Worm (Caenorhabditis elegans) whole organism, L4 larva: Measurements from ENCODE around the gene mdh-1.
A peak's percentile ranks its signal among the peaks of the same experiment; 100 is the strongest.

Experiments used
- attf-4 ChIP-seq: sonication (generic microtip); optimal IDR thresholded peaks from 3 replicates; lab custom pipeline; 2017; ENCODE audit warnings: missing biosample characterization, missing genetic modification characterization
- fkh-10 ChIP-seq: fragments of 150-350 bp; optimal IDR thresholded peaks from 2 replicates; lab custom pipeline; 2014; ENCODE audit warnings: missing biosample characterization, missing genetic modification reagents, missing genetic modification characterization
- jun-1 ChIP-seq: fragments of 150-350 bp; optimal IDR thresholded peaks from 2 replicates; lab custom pipeline; 2014; ENCODE audit warnings: missing biosample characterization, missing genetic modification reagents, missing genetic modification characterization
- lin-1 ChIP-seq: fragments of 200-800 bp; sonication (Bioruptor generic); IDR thresholded peaks from 2 replicates; pipeline ENCODE4 v1.3.6; 2022; ENCODE audit warnings: missing genetic modification reagents, missing genetic modification characterization, missing compliant biosample characterization
- lin-39 ChIP-seq: fragments of 150-350 bp; optimal IDR thresholded peaks from 2 replicates; lab custom pipeline; 2014; ENCODE audit warnings: missing biosample characterization, missing genetic modification reagents, missing genetic modification characterization
- nhr-102 ChIP-seq: sonication (generic microtip); optimal IDR thresholded peaks from 2 replicates; lab custom pipeline; 2016; ENCODE audit warnings: mild to moderate bottlenecking, missing genetic modification characterization, moderate library complexity, missing compliant biosample characterization
- nhr-237 ChIP-seq: sonication (generic microtip); optimal IDR thresholded peaks from 2 replicates; lab custom pipeline; 2017; ENCODE audit warnings: missing biosample characterization, missing genetic modification characterization
- nhr-28 ChIP-seq: fragments of 150-350 bp; optimal IDR thresholded peaks from 2 replicates; lab custom pipeline; 2014; ENCODE audit warnings: missing biosample characterization, missing genetic modification characterization
- nhr-6 ChIP-seq: fragments of 150-350 bp; optimal IDR thresholded peaks from 2 replicates; lab custom pipeline; 2014; ENCODE audit warnings: missing biosample characterization, missing genetic modification characterization
- snpc-1.2 ChIP-seq: fragments of 200-800 bp; sonication (Bioruptor generic); IDR thresholded peaks from 2 replicates; pipeline ENCODE4 v1.3.6; 2022; ENCODE audit warnings: missing genetic modification reagents, missing genetic modification characterization, missing compliant biosample characterization
- unc-62 ChIP-seq, 3 experiments: fragments of 150-350 bp in 1 of 3; sonication (generic microtip); optimal IDR thresholded peaks in 2 of 3; peaks in 1 of 3; 1 replicate in 1 of 3; 2 replicates in 2 of 3; lab custom pipeline; 2014 to 2017; ENCODE audit warnings: missing biosample characterization in 3 of 3, missing genetic modification characterization in 3 of 3, missing genetic modification reagents in 3 of 3, missing genotype in 1 of 3
- zag-1 ChIP-seq: fragments of 150-350 bp; optimal IDR thresholded peaks from 2 replicates; lab custom pipeline; 2014; ENCODE audit warnings: missing biosample characterization, missing genetic modification characterization
- ztf-11 ChIP-seq: fragments of 150-350 bp; optimal IDR thresholded peaks from 2 replicates; lab custom pipeline; 2014; ENCODE audit warnings: missing biosample characterization, missing genetic modification characterization

- TF ChIP-seq fkh-10: no peak
- no peak for TF ChIP-seq lin-39
- TF ChIP-seq nhr-28 (tag; lab: Kevin White, UChicago): peak; percentile 71
- TF ChIP-seq lin-1: 0 out of 2 replicates have a peak, but pooled peaks have one; percentile 28
- no peak for TF ChIP-seq jun-1
- TF ChIP-seq nhr-6: no peak
- no peak for TF ChIP-seq nhr-102 (tag; lab: Kevin White, UChicago)
- TF ChIP-seq snpc-1.2 (GFP tag; lab: Robert Waterston, UW): no peak
- no peak for TF ChIP-seq attf-4 (tag; lab: Kevin White, UChicago)
- TF ChIP-seq nhr-237: no peak
- TF ChIP-seq ztf-11 (tag; lab: Kevin White, UChicago): no peak
- no peak for TF ChIP-seq unc-62 (GFP tag; optimal IDR thresholded peaks at IDR 0.05 in 1 of 2; lab: Kevin White, UChicago)
- no peak for TF ChIP-seq unc-62 (tag; optimal IDR thresholded peaks at IDR 0.05; lab: Kevin White, UChicago)
- TF ChIP-seq zag-1 (tag; lab: Kevin White, UChicago): no peak
These were observed 8.4 kb upstream of the mdh-1 start, which contains the start of gene acs-1 for ce11 chrV:6524757-6525156.
